Fruit fly (Drosophila melanogaster) whole organism, embryonic: Measurements from ENCODE around the gene CG5909.

Source experiments
- ATbp ChIP-seq: fragments of 200-800 bp; sonication (Bioruptor generic); optimal IDR thresholded peaks from 2 replicates; lab custom pipeline; 2017; ENCODE audit warnings: missing biosample characterization, mild to moderate bottlenecking, missing genetic modification characterization, missing genetic modification reagents
- Atf6 ChIP-seq: fragments of 200-800 bp; sonication (Bioruptor generic); IDR thresholded peaks from 2 replicates; pipeline ENCODE4 v1.3.6; 2022; ENCODE audit warnings: missing biosample characterization, missing genetic modification characterization
- CG10267 ChIP-seq: fragments of 200-800 bp; sonication (Bioruptor generic); optimal IDR thresholded peaks from 2 replicates; lab custom pipeline; 2018; ENCODE audit warnings: missing biosample characterization, mild to moderate bottlenecking, missing genetic modification characterization, moderate library complexity
- CG10959 ChIP-seq: fragments of 200-800 bp; sonication (Bioruptor generic); IDR thresholded peaks from 2 replicates; pipeline ENCODE4 v1.3.6; 2022; ENCODE audit warnings: missing biosample characterization, missing genetic modification characterization
- CG18476 ChIP-seq: fragments of 200-800 bp; sonication (Bioruptor generic); optimal IDR thresholded peaks from 2 replicates; lab custom pipeline; 2016; ENCODE audit warnings: missing biosample characterization, mild to moderate bottlenecking, missing genetic modification characterization
- CG42726 ChIP-seq: fragments of 200-800 bp; sonication (Bioruptor generic); IDR thresholded peaks from 2 replicates; pipeline ENCODE4 v1.3.6; 2022; ENCODE audit warnings: missing biosample characterization, missing genetic modification characterization; ENCODE audit not compliant: partially characterized antibody
- CG4617 ChIP-seq: fragments of 200-800 bp; sonication (Bioruptor generic); optimal IDR thresholded peaks from 3 replicates; lab custom pipeline; 2016; ENCODE audit warnings: missing biosample characterization, missing genetic modification characterization, borderline replicate concordance
- CG6254 ChIP-seq: fragments of 200-800 bp; sonication (Bioruptor generic); optimal IDR thresholded peaks from 3 replicates; lab custom pipeline; 2017; ENCODE audit warnings: mild to moderate bottlenecking, missing biosample characterization, missing genetic modification reagents, missing genetic modification characterization
- CG6765 ChIP-seq: fragments of 200-800 bp; sonication (Bioruptor generic); optimal IDR thresholded peaks from 3 replicates; lab custom pipeline; 2017; ENCODE audit warnings: missing biosample characterization, mild to moderate bottlenecking, missing genetic modification characterization
- CG6791 ChIP-seq: fragments of 200-800 bp; sonication (Bioruptor generic); IDR thresholded peaks from 3 replicates; pipeline ENCODE4 v1.3.6; 2022; ENCODE audit warnings: missing biosample characterization, missing genetic modification characterization; ENCODE audit not compliant: partially characterized antibody
- CG6813 ChIP-seq: fragments of 200-800 bp; sonication (Bioruptor generic); optimal IDR thresholded peaks from 2 replicates; lab custom pipeline; 2017; ENCODE audit warnings: missing biosample characterization, missing genetic modification characterization, mild to moderate bottlenecking, moderate library complexity, missing genetic modification reagents
- CG7745 ChIP-seq: fragments of 200-800 bp; sonication (Bioruptor generic); optimal IDR thresholded peaks from 2 replicates; lab custom pipeline; 2018; ENCODE audit warnings: missing biosample characterization, mild to moderate bottlenecking, missing genetic modification characterization, moderate library complexity
- CG8388 ChIP-seq: fragments of 200-800 bp; sonication (Bioruptor generic); optimal IDR thresholded peaks from 2 replicates; lab custom pipeline; 2019; ENCODE audit warnings: missing biosample characterization, mild to moderate bottlenecking, missing genetic modification characterization, moderate library complexity
- Camta ChIP-seq: fragments of 200-800 bp; sonication (Bioruptor generic); optimal IDR thresholded peaks from 2 replicates; lab custom pipeline; 2016; ENCODE audit warnings: missing biosample characterization, missing genetic modification characterization
- D19B ChIP-seq: fragments of 200-800 bp; sonication (Bioruptor generic); optimal IDR thresholded peaks from 2 replicates; lab custom pipeline; 2017; ENCODE audit warnings: missing biosample characterization, mild to moderate bottlenecking, missing genetic modification characterization
- Deaf1 ChIP-seq: fragments of 200-800 bp; optimal IDR thresholded peaks from 3 replicates; lab custom pipeline; 2019; ENCODE audit warnings: missing biosample characterization, mild to moderate bottlenecking, missing genetic modification characterization, moderate library complexity
- Drgx ChIP-seq: fragments of 200-800 bp; sonication (Bioruptor generic); IDR thresholded peaks from 2 replicates; pipeline ENCODE4 v1.3.6; 2022; ENCODE audit warnings: missing biosample characterization, missing genetic modification characterization
- Ets65A ChIP-seq: fragments of 200-800 bp; sonication (Bioruptor generic); peaks from one replicate; lab custom pipeline; 2016; ENCODE audit warnings: missing biosample characterization, missing genetic modification characterization
- HLH3B ChIP-seq: fragments of 200-800 bp; sonication (Bioruptor generic); IDR thresholded peaks from 2 replicates; pipeline ENCODE4 v1.3.6; 2022; ENCODE audit warnings: missing biosample characterization, missing genetic modification characterization
- Kr ChIP-seq: fragments of 200-800 bp; sonication (Bioruptor generic); optimal IDR thresholded peaks from 2 replicates; lab custom pipeline; 2017; ENCODE audit warnings: missing biosample characterization, mild to moderate bottlenecking, missing genetic modification characterization
- MTF-1 ChIP-seq: fragments of 200-800 bp; sonication (Bioruptor generic); optimal IDR thresholded peaks from 2 replicates; lab custom pipeline; 2018; ENCODE audit warnings: missing biosample characterization, mild to moderate bottlenecking, missing genetic modification characterization, borderline replicate concordance
- Oli ChIP-seq: fragments of 200-800 bp; sonication (Bioruptor generic); optimal IDR thresholded peaks from 2 replicates; lab custom pipeline; 2018; ENCODE audit warnings: missing biosample characterization, mild to moderate bottlenecking, missing genetic modification characterization, moderate library complexity
- Spps ChIP-seq: fragments of 200-800 bp; sonication (Bioruptor generic); optimal IDR thresholded peaks from 2 replicates; lab custom pipeline; 2018; ENCODE audit warnings: missing biosample characterization, mild to moderate bottlenecking, missing genetic modification characterization
- Xrp1 ChIP-seq: fragments of 200-800 bp; sonication (Bioruptor generic); IDR thresholded peaks from 2 replicates; pipeline ENCODE4 v1.3.6; 2022; ENCODE audit warnings: missing biosample characterization, missing genetic modification characterization
- ash1 ChIP-seq: fragments of 200-800 bp; sonication (Bioruptor generic); optimal IDR thresholded peaks from 2 replicates; lab custom pipeline; 2018; ENCODE audit warnings: missing biosample characterization, mild to moderate bottlenecking, missing genetic modification characterization
- cato ChIP-seq: fragments of 200-800 bp; sonication (Bioruptor generic); optimal IDR thresholded peaks from 2 replicates; lab custom pipeline; 2016; ENCODE audit warnings: missing biosample characterization, missing genetic modification characterization, borderline replicate concordance
- chif ChIP-seq, 2 experiments: fragments of 200-800 bp; sonication (Bioruptor generic); optimal IDR thresholded peaks; 3 replicates each; lab custom pipeline; 2016; ENCODE audit warnings: missing biosample characterization in 2 of 2, missing genetic modification characterization in 2 of 2
- eyg ChIP-seq: fragments of 200-800 bp; sonication (Bioruptor generic); optimal IDR thresholded peaks from 3 replicates; lab custom pipeline; 2016; ENCODE audit warnings: missing biosample characterization, missing genetic modification characterization
- fd64A ChIP-seq: fragments of 200-800 bp; sonication (Bioruptor generic); optimal IDR thresholded peaks from 3 replicates; lab custom pipeline; 2018; ENCODE audit warnings: missing biosample characterization, mild to moderate bottlenecking, missing genetic modification characterization
- gem ChIP-seq: fragments of 200-800 bp; sonication (Bioruptor generic); optimal IDR thresholded peaks from 2 replicates; lab custom pipeline; 2019; ENCODE audit warnings: missing biosample characterization, mild to moderate bottlenecking, missing genetic modification characterization, moderate library complexity
- gfzf ChIP-seq: fragments of 200-800 bp; sonication (Bioruptor generic); optimal IDR thresholded peaks from 2 replicates; lab custom pipeline; 2016; ENCODE audit warnings: missing biosample characterization, mild to moderate bottlenecking, missing genetic modification characterization, moderate library complexity
- hb ChIP-seq: fragments of 200-800 bp; sonication (Bioruptor generic); IDR thresholded peaks from 3 replicates; pipeline ENCODE4 v1.3.6; 2022; ENCODE audit warnings: missing biosample characterization, missing genetic modification characterization; ENCODE audit not compliant: partially characterized antibody
- hth ChIP-seq: fragments of >200 bp; optimal IDR thresholded peaks from 2 replicates; lab custom pipeline; 2017; ENCODE audit warnings: inconsistent platforms
- kah ChIP-seq: fragments of 200-800 bp; sonication (Bioruptor generic); optimal IDR thresholded peaks from 2 replicates; lab custom pipeline; 2018; ENCODE audit warnings: missing biosample characterization, mild to moderate bottlenecking, missing genetic modification characterization
- lbe ChIP-seq: fragments of 200-800 bp; sonication (Bioruptor generic); optimal IDR thresholded peaks from 2 replicates; lab custom pipeline; 2016; ENCODE audit warnings: missing biosample characterization, mild to moderate bottlenecking, missing genetic modification characterization
- lola ChIP-seq, 3 experiments: fragments of >200 bp in 2 of 3; fragments of 200-800 bp in 1 of 3; sonication (Bioruptor generic) in 1 of 3; optimal IDR thresholded peaks; 2 replicates each; lab custom pipeline; 2017 to 2019; ENCODE audit warnings: missing biosample characterization in 3 of 3, missing genetic modification characterization in 3 of 3, mild to moderate bottlenecking in 1 of 3, moderate library complexity in 1 of 3
- nom ChIP-seq: fragments of 200-800 bp; sonication (Bioruptor generic); optimal IDR thresholded peaks from 2 replicates; lab custom pipeline; 2017; ENCODE audit warnings: missing biosample characterization, missing genetic modification characterization, mild to moderate bottlenecking, moderate library complexity, missing genetic modification reagents
- pho ChIP-seq: fragments of 200-800 bp; sonication (Bioruptor generic); optimal IDR thresholded peaks from 2 replicates; lab custom pipeline; 2016; ENCODE audit warnings: missing biosample characterization, missing genetic modification characterization
- ro ChIP-seq: fragments of 200-800 bp; sonication (Bioruptor generic); IDR thresholded peaks from 2 replicates; pipeline ENCODE4 v1.3.6; 2022; ENCODE audit warnings: missing biosample characterization, missing genetic modification characterization
- sens-2 ChIP-seq: fragments of 200-800 bp; sonication (Bioruptor generic); IDR thresholded peaks from 2 replicates; pipeline ENCODE4 v1.3.6; 2022; ENCODE audit warnings: missing biosample characterization, missing genetic modification characterization
- slou ChIP-seq: fragments of 200-800 bp; sonication (Bioruptor generic); optimal IDR thresholded peaks from 3 replicates; lab custom pipeline; 2016; ENCODE audit warnings: missing biosample characterization, missing genetic modification characterization
- sqz ChIP-seq: fragments of 200-800 bp; sonication (Bioruptor generic); optimal IDR thresholded peaks from 3 replicates; lab custom pipeline; 2018; ENCODE audit warnings: missing biosample characterization, mild to moderate bottlenecking, missing genetic modification characterization
- vnd ChIP-seq: fragments of 200-800 bp; sonication (Bioruptor generic); IDR thresholded peaks from 3 replicates; pipeline ENCODE4 v1.3.6; 2022; ENCODE audit warnings: missing biosample characterization, missing genetic modification characterization; ENCODE audit not compliant: partially characterized antibody

Gene CG5909

DNA sequence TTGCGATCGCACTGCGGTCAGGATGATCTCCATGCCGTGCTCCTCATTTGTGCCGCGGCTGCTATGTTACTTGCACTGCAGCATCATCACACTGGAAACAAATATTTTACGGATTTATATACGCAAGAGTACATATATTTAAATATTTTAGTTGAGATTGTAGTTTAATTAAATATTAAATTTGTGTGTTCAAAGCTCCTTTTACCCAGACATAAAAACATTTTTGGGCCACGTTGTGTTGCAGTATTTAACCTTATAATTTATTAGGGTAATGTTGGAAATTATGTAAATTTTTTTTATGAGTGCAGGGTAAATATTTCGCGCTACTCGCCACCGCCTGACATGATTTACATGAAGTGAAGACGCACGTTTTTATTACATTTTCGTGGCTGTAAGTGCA lies 36.6 kb downstream of the CG5909 start (continued):
- TF ChIP-seq gem (tag; lab: Kevin White, UChicago) (peak; percentile 24), lola (GFP tag; optimal IDR thresholded peaks at IDR 0.05; lab: Kevin White, UChicago) (peak in 1 of 3 experiments; percentile 10), chif (GFP tag; optimal IDR thresholded peaks at IDR 0.05; lab: Kevin White, UChicago) (no peak), eyg (GFP tag; lab: Kevin White, UChicago) (no peak), ash1 (GFP tag; lab: Kevin White, UChicago) (no peak), hb (GFP tag; lab: Robert Waterston, UW) (no peak), Xrp1 (GFP tag; lab: Robert Waterston, UW) (peak; percentile 31; the same call in 1 of the 2 replicates), CG6765 (GFP tag; lab: Kevin White, UChicago) (no peak), pho (GFP tag; lab: Kevin White, UChicago) (no peak)

DNA sequence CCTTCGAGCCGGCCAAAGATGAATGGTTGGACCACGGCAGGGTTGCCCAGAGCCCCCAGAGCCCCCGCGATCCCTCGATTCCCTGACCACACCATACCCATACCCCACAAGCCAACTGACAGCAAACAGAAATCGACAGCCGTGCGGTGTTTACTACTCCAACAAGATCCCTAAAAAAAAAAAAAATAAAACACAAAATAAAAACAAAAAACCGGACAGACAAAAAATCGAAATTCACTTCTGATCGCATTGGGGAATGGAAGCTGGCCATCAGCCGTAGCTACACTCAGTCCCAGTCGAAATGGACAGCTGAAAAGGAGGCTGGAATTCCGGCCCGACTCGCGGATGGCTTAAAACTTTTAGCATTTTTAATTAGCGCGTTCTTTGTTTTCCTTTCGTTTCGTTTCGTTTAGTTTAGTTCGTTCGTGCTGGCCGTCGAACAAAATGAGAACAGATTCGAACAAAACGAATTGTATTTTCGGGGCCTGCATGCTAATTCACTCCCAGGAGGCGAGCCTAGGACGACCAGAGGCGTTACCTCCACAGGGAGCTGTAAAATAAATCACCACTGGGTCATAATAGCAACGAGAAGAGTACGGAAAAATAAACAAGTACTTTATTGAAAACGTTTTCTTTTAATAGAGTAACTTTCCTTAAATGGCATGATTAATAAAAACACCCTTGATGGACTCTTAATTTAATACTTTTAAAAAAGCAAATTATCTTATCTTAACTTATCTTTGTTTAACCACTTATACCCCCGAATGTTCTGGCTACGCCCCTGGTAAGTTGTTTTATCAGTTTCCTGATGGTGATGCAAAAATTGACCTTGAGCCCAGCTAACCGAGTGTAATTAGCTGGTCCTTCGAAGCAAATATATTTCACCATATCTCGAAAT lies 38.2 kb downstream of the CG5909 start:
- TF ChIP-seq sqz (GFP tag; lab: Kevin White, UChicago), result peak; percentile 19
- TF ChIP-seq MTF-1 (GFP tag; lab: Kevin White, UChicago), result no peak
- TF ChIP-seq nom, result peak; percentile 68

DNA sequence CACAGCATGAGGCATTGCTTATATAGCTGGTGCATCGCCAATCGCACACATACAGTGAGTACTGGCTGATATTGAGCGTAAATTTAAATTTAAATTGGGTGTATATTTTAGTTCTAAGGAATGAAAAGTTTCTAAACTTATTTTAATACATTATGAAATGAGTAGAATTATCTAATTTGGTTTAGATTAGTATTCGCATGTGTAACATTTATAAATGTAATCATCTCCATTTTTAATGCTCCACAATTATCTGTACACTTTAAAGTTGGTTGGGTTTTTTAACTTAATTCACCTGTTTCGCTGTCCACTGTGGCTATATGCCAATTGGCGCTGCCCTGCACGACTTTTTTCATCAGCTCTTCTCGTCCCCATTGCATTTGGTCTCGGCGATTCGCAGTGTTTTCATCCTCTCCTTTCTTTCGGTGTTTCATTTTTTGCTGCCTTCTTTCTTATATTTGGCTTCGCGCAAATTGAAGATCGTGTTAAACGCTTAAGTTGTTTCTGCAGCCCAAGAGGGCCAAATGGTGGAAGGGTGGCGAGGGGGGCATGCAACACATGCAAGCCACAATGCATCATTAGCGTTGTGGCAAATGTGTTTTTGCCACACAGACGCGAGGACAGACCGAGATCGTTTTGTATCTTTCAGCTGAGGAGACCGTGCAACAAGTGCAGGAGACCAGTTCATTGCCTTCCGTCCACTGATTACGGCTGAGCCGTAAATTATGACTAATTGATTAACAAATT lies 40.8 kb downstream of the CG5909 start:
- TF ChIP-seq CG6813 (GFP tag; lab: Kevin White, UChicago) (no peak), slou (GFP tag; lab: Kevin White, UChicago) (no peak), CG7745 (tag; lab: Kevin White, UChicago) (no peak), CG18476 (GFP tag; lab: Kevin White, UChicago) (no peak), Deaf1 (tag; lab: Kevin White, UChicago) (no peak), ro (GFP tag; lab: Robert Waterston, UW) (no peak), ATbp (GFP tag; lab: Kevin White, UChicago) (no peak), Spps (tag; lab: Kevin White, UChicago) (no peak), hth (lab: Kevin White, UChicago) (no peak), Drgx (GFP tag; lab: Robert Waterston, UW) (peak; percentile 33; the same call in 1 of the 2 replicates), Camta (GFP tag; lab: Kevin White, UChicago) (no peak), CG4617 (GFP tag; lab: Kevin White, UChicago) (no peak), CG10959 (no peak), Ets65A (peak; percentile 58), cato (no peak), gfzf (GFP tag; lab: Kevin White, UChicago) (no peak), sens-2 (no peak), vnd (GFP tag; lab: Robert Waterston, UW) (no peak), Oli (no peak), D19B (no peak), Atf6 (GFP tag; lab: Robert Waterston, UW) (no peak), CG10267 (tag; lab: Kevin White, UChicago) (no peak), CG42726 (GFP tag; lab: Robert Waterston, UW) (no peak), CG6791 (GFP tag; lab: Robert Waterston, UW) (no peak), HLH3B (GFP tag; lab: Robert Waterston, UW) (no peak), lbe (GFP tag; lab: Kevin White, UChicago) (peak; percentile 23), CG6254 (GFP tag; lab: Kevin White, UChicago) (no peak), CG8388 (no peak), Kr (no peak), fd64A (GFP tag; lab: Kevin White, UChicago) (no peak), kah (GFP tag; lab: Kevin White, UChicago) (no peak)
